In the genomic region with DNA sequence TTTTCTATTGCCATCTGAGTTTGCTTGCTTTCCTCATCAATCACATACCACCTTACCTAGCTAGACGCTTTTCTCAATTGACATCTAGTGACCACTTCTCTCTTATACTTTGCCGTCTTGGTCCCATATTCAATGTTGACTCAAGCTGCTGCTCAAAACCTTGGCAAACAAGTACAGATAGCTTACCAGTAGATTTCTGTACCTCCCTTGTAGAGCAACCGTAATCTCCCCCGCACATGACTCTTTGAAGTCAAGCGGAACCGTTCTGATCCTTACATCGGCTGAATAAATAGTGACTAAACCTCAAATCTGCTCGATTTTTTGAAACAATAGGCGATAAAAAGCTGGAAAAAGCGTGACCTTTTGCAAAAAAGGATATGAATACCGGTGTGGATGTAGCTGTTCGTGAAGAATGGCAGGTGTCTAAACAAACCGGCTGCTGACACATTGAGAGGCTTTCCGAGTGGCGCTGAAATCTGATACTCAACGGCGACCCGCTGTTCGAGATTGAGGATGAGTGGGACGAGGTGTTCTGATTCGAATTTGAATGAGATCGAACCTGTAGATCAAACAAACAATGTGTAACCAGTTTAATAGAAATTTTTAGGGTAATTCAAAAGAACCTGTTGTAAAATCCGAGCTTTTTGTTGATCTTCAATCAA, we compare ENCODE assay signal across 2 worm cellular contexts.
TF ChIP-seq lines count a peak whose summit lies in the region.

No protein-coding gene starts in this region.

TF ChIP-seq in whole organism, late embryonic, 69 proteins besides CTCF, POLR2A, EP300 and RAD21:
- peak; percentile 95 for TF ChIP-seq pax-1 (tag; optimal IDR thresholded peaks at IDR 0.05; lab: Kevin White, UChicago)
- TF ChIP-seq pqm-1 (tag; optimal IDR thresholded peaks at IDR 0.05; lab: Kevin White, UChicago): no peak
- no peak for TF ChIP-seq eyg-1 (tag; optimal IDR thresholded peaks at IDR 0.05; lab: Kevin White, UChicago)
- TF ChIP-seq ceh-34 (tag; optimal IDR thresholded peaks at IDR 0.05; lab: Kevin White, UChicago): peak; percentile 97
- peak; percentile 5 for TF ChIP-seq pha-2 (tag; optimal IDR thresholded peaks at IDR 0.05; lab: Kevin White, UChicago)

TF ChIP-seq in whole organism, mixed stage, embryonic, 35 proteins besides CTCF, POLR2A, EP300 and RAD21:
- TF ChIP-seq ham-2 (GFP tag; optimal IDR thresholded peaks at IDR 0.05; lab: Kevin White, UChicago) (no peak), nhr-2 (tag; optimal IDR thresholded peaks at IDR 0.05; lab: Kevin White, UChicago) (peak; percentile 8), nhr-12 (tag; optimal IDR thresholded peaks at IDR 0.05; lab: Kevin White, UChicago) (no peak), zip-8 (tag; optimal IDR thresholded peaks at IDR 0.05; lab: Kevin White, UChicago) (no peak), cnd-1 (tag; optimal IDR thresholded peaks at IDR 0.05; lab: Kevin White, UChicago) (no peak), nhr-28 (tag; optimal IDR thresholded peaks at IDR 0.05; lab: Kevin White, UChicago) (no peak), bed-3 (GFP tag; optimal IDR thresholded peaks at IDR 0.05; lab: Kevin White, UChicago) (no peak), ceh-83 (GFP tag; optimal IDR thresholded peaks at IDR 0.05; lab: Kevin White, UChicago) (no peak), mab-5 (tag; optimal IDR thresholded peaks at IDR 0.05; lab: Kevin White, UChicago) (no peak), pha-4 (tag; optimal IDR thresholded peaks at IDR 0.05; lab: Kevin White, UChicago) (peak; percentile 4), nhr-76 (tag; optimal IDR thresholded peaks at IDR 0.05; lab: Kevin White, UChicago) (no peak)

Comparison
In these comparisons a context has a peak if more than half of its experiments do, and no peak if none do; other contexts are left out.
1. Of the 1 proteins assayed by ChIP-seq in both whole organism, late embryonic and whole organism, mixed stage, embryonic: peak only in whole organism, late embryonic: none; only in whole organism, mixed stage, embryonic: pha-4; in both: none; in neither: 0.